Worm (Caenorhabditis elegans): ENCODE measurements around the gene tbx-8.

Gene tbx-8

ce11 chrIII:10367355-10367909 lies 20.3 kb downstream of the tbx-8 start (continued):
- peak in 1 of 2 experiments; percentile 21 for TF ChIP-seq mdl-1 (tag; optimal IDR thresholded peaks at IDR 0.05)
- TF ChIP-seq mes-2 (tag; optimal IDR thresholded peaks at IDR 0.05; ENCODE audit: poor library complexity, severe bottlenecking): no peak
- TF ChIP-seq saeg-2 (GFP tag; IDR thresholded peaks at IDR 0.05): no peak
- TF ChIP-seq egl-43 (GFP tag; IDR thresholded peaks at IDR 0.05): no peak
- no peak for TF ChIP-seq nhr-111 (GFP tag; optimal IDR thresholded peaks at IDR 0.05)
- TF ChIP-seq duxl-1 (tag; optimal IDR thresholded peaks at IDR 0.05; ENCODE audit: poor library complexity): no peak
- TF ChIP-seq fkh-10 (GFP tag; optimal IDR thresholded peaks at IDR 0.05): peak; percentile 33
- no peak for TF ChIP-seq lin-29 (GFP tag; IDR thresholded peaks at IDR 0.05)
- TF ChIP-seq lsy-2 (tag; optimal IDR thresholded peaks at IDR 0.05): peak in 1 of 2 experiments; percentile 10
- 0 out of 2 replicates have a peak, but pooled peaks have one; percentile 33 for TF ChIP-seq hmg-1.1 (GFP tag; IDR thresholded peaks at IDR 0.05)
- TF ChIP-seq Y75B8A.6 (GFP tag; IDR thresholded peaks at IDR 0.05): no peak
- no peak for TF ChIP-seq nhr-25 (tag; optimal IDR thresholded peaks at IDR 0.05; ENCODE audit: borderline replicate concordance, insufficient read depth)
- no peak for TF ChIP-seq nhr-28 (tag; optimal IDR thresholded peaks at IDR 0.05)

ce11 chrIII:10373845-10374244 lies 26.7 kb downstream of the tbx-8 start:
- TF ChIP-seq dve-1 (tag; optimal IDR thresholded peaks at IDR 0.05; ENCODE audit: insufficient read depth) (no peak), aha-1 (tag) (peak; percentile 22), unc-62 (GFP tag; optimal IDR thresholded peaks at IDR 0.05 in 1 of 2) (peak in 1 of 2 experiments; percentile 95), unc-62 (tag; optimal IDR thresholded peaks at IDR 0.05) (no peak), lsy-2 (tag; optimal IDR thresholded peaks at IDR 0.05) (no peak), nhr-10 (tag; optimal IDR thresholded peaks at IDR 0.05) (no peak)

- TF ChIP-seq gei-8 (GFP tag; optimal IDR thresholded peaks at IDR 0.05): no peak
- peak; percentile 44 for TF ChIP-seq nhr-28 (tag; optimal IDR thresholded peaks at IDR 0.05)
- no peak for TF ChIP-seq sdz-12 (GFP tag; optimal IDR thresholded peaks at IDR 0.05)
- TF ChIP-seq hlh-11 (tag; optimal IDR thresholded peaks at IDR 0.05): peak; percentile 45
- no peak for TF ChIP-seq dmd-9 (GFP tag; IDR thresholded peaks at IDR 0.05)
- no peak for TF ChIP-seq ceh-62 (tag; optimal IDR thresholded peaks at IDR 0.05)
- TF ChIP-seq daf-16 (GFP tag; optimal IDR thresholded peaks at IDR 0.05): no peak
- TF ChIP-seq daf-16 (tag; optimal IDR thresholded peaks at IDR 0.05): peak; percentile 54
- TF ChIP-seq dmd-6 (GFP tag; IDR thresholded peaks at IDR 0.05): peak; percentile 20; the same call in 1 of the 2 replicates
- peak; percentile 46 for TF ChIP-seq dve-1 (tag; optimal IDR thresholded peaks at IDR 0.05; ENCODE audit: insufficient read depth)
- TF ChIP-seq ctbp-1 (GFP tag; IDR thresholded peaks at IDR 0.05): no peak
- TF ChIP-seq nhr-10 (tag; optimal IDR thresholded peaks at IDR 0.05): no peak
- TF ChIP-seq pqm-1 (tag; optimal IDR thresholded peaks at IDR 0.05): peak; percentile 82
Measured at ce11 chrIII:10376041-10376440, 28.9 kb downstream of the tbx-8 start.

ce11 chrIII:10378899-10379298 lies 31.8 kb downstream of the tbx-8 start:
- TF ChIP-seq zip-11 (GFP tag; IDR thresholded peaks at IDR 0.05) (no peak), lin-39 (tag; optimal IDR thresholded peaks at IDR 0.05) (no peak), hlh-11 (tag; optimal IDR thresholded peaks at IDR 0.05) (peak; percentile 35), dmd-6 (GFP tag; IDR thresholded peaks at IDR 0.05) (peak; percentile 49), hif-1 (tag; optimal IDR thresholded peaks at IDR 0.05) (peak in 1 of 2 experiments; percentile 25), mdt-29 (GFP tag; IDR thresholded peaks at IDR 0.05) (no peak), pqm-1 (tag; optimal IDR thresholded peaks at IDR 0.05) (peak; percentile 73), zag-1 (tag; optimal IDR thresholded peaks at IDR 0.05) (no peak), nhr-28 (tag; optimal IDR thresholded peaks at IDR 0.05) (peak; percentile 69), daf-16 (GFP tag; optimal IDR thresholded peaks at IDR 0.05) (no peak), daf-16 (tag; optimal IDR thresholded peaks at IDR 0.05) (peak; percentile 75), daf-12 (tag; optimal IDR thresholded peaks at IDR 0.05) (no peak), hlh-30 (tag; optimal IDR thresholded peaks at IDR 0.05; ENCODE audit: insufficient read depth) (no peak), nhr-10 (tag; optimal IDR thresholded peaks at IDR 0.05) (no peak), dve-1 (tag; optimal IDR thresholded peaks at IDR 0.05; ENCODE audit: insufficient read depth) (peak; percentile 35)

Data from whole organism, L4 larva.